Fruit fly (Drosophila melanogaster) whole organism, embryonic: ENCODE data around the gene CG14966.

Experiments
- BEAF-32 ChIP-seq: fragments of 200-800 bp; sonication (Bioruptor generic); optimal IDR thresholded peaks from 3 replicates; lab custom pipeline; 2017; ENCODE audit warnings: missing biosample characterization, missing genetic modification characterization, mild to moderate bottlenecking, moderate library complexity, missing genetic modification reagents
- CG12219 ChIP-seq: fragments of 200-800 bp; sonication (Bioruptor generic); optimal IDR thresholded peaks from 3 replicates; lab custom pipeline; 2018; ENCODE audit warnings: missing biosample characterization, mild to moderate bottlenecking, missing genetic modification characterization
- CG12769 ChIP-seq: fragments of 200-800 bp; sonication (Bioruptor generic); optimal IDR thresholded peaks from 2 replicates; lab custom pipeline; 2019; ENCODE audit warnings: missing biosample characterization, mild to moderate bottlenecking, missing genetic modification characterization, moderate library complexity
- CG13296 ChIP-seq: fragments of 200-800 bp; sonication (Bioruptor generic); optimal IDR thresholded peaks from 3 replicates; lab custom pipeline; 2018; ENCODE audit warnings: missing biosample characterization, mild to moderate bottlenecking, missing genetic modification characterization
- CG13624 ChIP-seq: fragments of 200-800 bp; sonication (Bioruptor generic); optimal IDR thresholded peaks from 2 replicates; lab custom pipeline; 2016; ENCODE audit warnings: missing biosample characterization, missing genetic modification characterization
- CG1602 ChIP-seq: fragments of 200-800 bp; sonication (Bioruptor generic); optimal IDR thresholded peaks from 3 replicates; lab custom pipeline; 2016; ENCODE audit warnings: missing biosample characterization, missing genetic modification characterization
- CG16813 ChIP-seq: fragments of 200-800 bp; sonication (Bioruptor generic); IDR thresholded peaks from 3 replicates; pipeline ENCODE4 v1.3.6; 2022; ENCODE audit warnings: missing biosample characterization, missing genetic modification characterization; ENCODE audit not compliant: partially characterized antibody
- CG17361 ChIP-seq: fragments of 200-800 bp; sonication (Bioruptor generic); IDR thresholded peaks from 3 replicates; pipeline ENCODE4 v1.3.6; 2022; ENCODE audit warnings: missing biosample characterization, missing genetic modification characterization
- CG18599 ChIP-seq: fragments of 200-800 bp; sonication (Bioruptor generic); optimal IDR thresholded peaks from 3 replicates; lab custom pipeline; 2017; ENCODE audit warnings: missing biosample characterization, missing genetic modification characterization, mild to moderate bottlenecking, moderate library complexity, missing genetic modification reagents
- CG2116 ChIP-seq: fragments of 200-800 bp; sonication (Bioruptor generic); optimal IDR thresholded peaks from 3 replicates; lab custom pipeline; 2018; ENCODE audit warnings: missing biosample characterization, mild to moderate bottlenecking, missing genetic modification characterization
- CG2202 ChIP-seq: fragments of 200-800 bp; sonication (Bioruptor generic); optimal IDR thresholded peaks from 2 replicates; lab custom pipeline; 2018; ENCODE audit warnings: missing biosample characterization, mild to moderate bottlenecking, missing genetic modification characterization
- CG33213 ChIP-seq: fragments of 200-800 bp; sonication (Bioruptor generic); optimal IDR thresholded peaks from 3 replicates; lab custom pipeline; 2016; ENCODE audit warnings: missing biosample characterization, missing genetic modification characterization
- CG34376 ChIP-seq: fragments of 200-800 bp; sonication (Bioruptor generic); optimal IDR thresholded peaks from 2 replicates; lab custom pipeline; 2018; ENCODE audit warnings: missing biosample characterization, mild to moderate bottlenecking, missing genetic modification characterization
- CG3726 ChIP-seq: fragments of 200-800 bp; sonication (Bioruptor generic); IDR thresholded peaks from 3 replicates; pipeline ENCODE4, ENCODE4 v1.3.6; 2022; ENCODE audit warnings: missing biosample characterization, missing genetic modification characterization
- CG3995 ChIP-seq: fragments of 200-800 bp; sonication (Bioruptor generic); optimal IDR thresholded peaks from 3 replicates; lab custom pipeline; 2016; ENCODE audit warnings: missing biosample characterization, missing genetic modification characterization
- CG4328 ChIP-seq: fragments of 200-800 bp; sonication (Bioruptor generic); optimal IDR thresholded peaks from 3 replicates; lab custom pipeline; 2017; ENCODE audit warnings: missing biosample characterization, missing genetic modification reagents, missing genetic modification characterization
- CG4404 ChIP-seq: fragments of 200-800 bp; sonication (Bioruptor generic); IDR thresholded peaks from 2 replicates; pipeline ENCODE4 v1.3.6; 2022; ENCODE audit warnings: missing biosample characterization, missing genetic modification characterization
- CG4820 ChIP-seq: fragments of 200-800 bp; sonication (Bioruptor generic); optimal IDR thresholded peaks from 3 replicates; lab custom pipeline; 2016; ENCODE audit warnings: missing biosample characterization, missing genetic modification characterization
- CG6689 ChIP-seq: fragments of 200-800 bp; sonication (Bioruptor generic); IDR thresholded peaks from 2 replicates; pipeline ENCODE4 v1.3.6; 2022; ENCODE audit warnings: missing biosample characterization, missing genetic modification characterization
- CG6854 ChIP-seq: fragments of 200-800 bp; sonication (Bioruptor generic); optimal IDR thresholded peaks from 3 replicates; lab custom pipeline; 2017; ENCODE audit warnings: missing biosample characterization, mild to moderate bottlenecking, missing genetic modification characterization
- CG7357 ChIP-seq: fragments of 200-800 bp; sonication (Bioruptor generic); IDR thresholded peaks from 3 replicates; pipeline ENCODE4 v1.3.6; 2022; ENCODE audit warnings: missing biosample characterization, missing genetic modification characterization
- CG9932 ChIP-seq: fragments of 200-800 bp; sonication (Bioruptor generic); IDR thresholded peaks from 2 replicates; pipeline ENCODE4 v1.3.6; 2022; ENCODE audit warnings: missing biosample characterization, missing genetic modification characterization
- CrebB ChIP-seq: fragments of 200-800 bp; sonication (Bioruptor generic); optimal IDR thresholded peaks from 3 replicates; lab custom pipeline; 2018; ENCODE audit warnings: missing biosample characterization, mild to moderate bottlenecking, missing genetic modification characterization
- Dip3 ChIP-seq: fragments of 200-800 bp; sonication (Bioruptor generic); optimal IDR thresholded peaks from 3 replicates; lab custom pipeline; 2016; ENCODE audit warnings: missing biosample characterization, missing genetic modification characterization
- Fer1 ChIP-seq: fragments of 200-800 bp; sonication (Bioruptor generic); optimal IDR thresholded peaks from 2 replicates; lab custom pipeline; 2017; ENCODE audit warnings: missing biosample characterization, mild to moderate bottlenecking, missing genetic modification characterization
- HLH4C ChIP-seq: fragments of 200-800 bp; sonication (Bioruptor generic); IDR thresholded peaks from 3 replicates; pipeline ENCODE4 v1.3.6; 2022; ENCODE audit warnings: missing biosample characterization, missing genetic modification characterization; ENCODE audit not compliant: partially characterized antibody
- Max ChIP-seq: fragments of 200-800 bp; sonication (Bioruptor generic); optimal IDR thresholded peaks from 2 replicates; lab custom pipeline; 2016; ENCODE audit warnings: missing biosample characterization, mild to moderate bottlenecking, missing genetic modification characterization
- NFAT ChIP-seq: fragments of 200-800 bp; sonication (Bioruptor generic); IDR thresholded peaks from 2 replicates; pipeline ENCODE4 v1.3.6; 2022; ENCODE audit warnings: missing biosample characterization, missing genetic modification characterization
- Oli ChIP-seq: fragments of 200-800 bp; sonication (Bioruptor generic); optimal IDR thresholded peaks from 2 replicates; lab custom pipeline; 2018; ENCODE audit warnings: missing biosample characterization, mild to moderate bottlenecking, missing genetic modification characterization, moderate library complexity
- Ptx1 ChIP-seq: fragments of 200-800 bp; sonication (Bioruptor generic); IDR thresholded peaks from 2 replicates; pipeline ENCODE4 v1.3.6; 2022; ENCODE audit warnings: missing biosample characterization, missing genetic modification characterization
- Sox100B ChIP-seq: fragments of 200-800 bp; sonication (Bioruptor generic); optimal IDR thresholded peaks from 3 replicates; lab custom pipeline; 2018; ENCODE audit warnings: missing biosample characterization, mild to moderate bottlenecking, missing genetic modification characterization
- Spps ChIP-seq: fragments of 200-800 bp; sonication (Bioruptor generic); optimal IDR thresholded peaks from 2 replicates; lab custom pipeline; 2018; ENCODE audit warnings: missing biosample characterization, mild to moderate bottlenecking, missing genetic modification characterization
- Tbp ChIP-seq: fragments of >200 bp; optimal IDR thresholded peaks from 2 replicates; lab custom pipeline; 2018; ENCODE audit warnings: missing biosample characterization, missing genetic modification characterization
- Vsx1 ChIP-seq: fragments of 200-800 bp; sonication (Bioruptor generic); optimal IDR thresholded peaks from 2 replicates; lab custom pipeline; 2017; ENCODE audit warnings: missing biosample characterization, mild to moderate bottlenecking, missing genetic modification characterization, missing genetic modification reagents
- cg ChIP-seq: fragments of 200-800 bp; sonication (Bioruptor generic); optimal IDR thresholded peaks from 3 replicates; lab custom pipeline; 2019; ENCODE audit warnings: missing biosample characterization, mild to moderate bottlenecking, missing genetic modification characterization, moderate library complexity
- crc ChIP-seq: fragments of 200-800 bp; sonication (Bioruptor generic); optimal IDR thresholded peaks from 2 replicates; lab custom pipeline; 2016; ENCODE audit warnings: missing biosample characterization, missing genetic modification characterization
- dan ChIP-seq: fragments of 200-800 bp; sonication (Bioruptor generic); IDR thresholded peaks from 2 replicates; pipeline ENCODE4 v1.3.6; 2022; ENCODE audit warnings: missing biosample characterization, missing genetic modification characterization
- esg ChIP-seq: fragments of 200-800 bp; sonication (Bioruptor generic); conservative IDR thresholded peaks from 2 replicates; pipeline ENCODE4 v1.3.6; 2022; ENCODE audit warnings: missing biosample characterization, missing genetic modification characterization
- fu2 ChIP-seq: fragments of 200-800 bp; sonication (Bioruptor generic); optimal IDR thresholded peaks from 2 replicates; lab custom pipeline; 2016; ENCODE audit warnings: missing biosample characterization, missing genetic modification characterization
- insv ChIP-seq, 2 experiments: fragments of 200-800 bp; sonication (Bioruptor generic); optimal IDR thresholded peaks; 3 replicates each; lab custom pipeline; 2016 to 2018; ENCODE audit warnings: missing biosample characterization in 2 of 2, missing genetic modification characterization in 2 of 2
- kay ChIP-seq: fragments of 200-800 bp; sonication (Bioruptor generic); optimal IDR thresholded peaks from 2 replicates; lab custom pipeline; 2016; ENCODE audit warnings: missing biosample characterization, missing genetic modification characterization
- lbe ChIP-seq: fragments of 200-800 bp; sonication (Bioruptor generic); optimal IDR thresholded peaks from 2 replicates; lab custom pipeline; 2016; ENCODE audit warnings: missing biosample characterization, mild to moderate bottlenecking, missing genetic modification characterization
- nmo ChIP-seq: fragments of 200-800 bp; sonication (Bioruptor generic); optimal IDR thresholded peaks from 2 replicates; lab custom pipeline; 2018; ENCODE audit warnings: missing biosample characterization, mild to moderate bottlenecking, missing genetic modification characterization, moderate library complexity
- pita ChIP-seq: fragments of 200-800 bp; sonication (Bioruptor generic); optimal IDR thresholded peaks from 2 replicates; lab custom pipeline; 2017; ENCODE audit warnings: missing biosample characterization, mild to moderate bottlenecking, missing genetic modification characterization
- pzg ChIP-seq: fragments of 200-800 bp; sonication (Bioruptor generic); optimal IDR thresholded peaks from 3 replicates; lab custom pipeline; 2018; ENCODE audit warnings: missing biosample characterization, mild to moderate bottlenecking, missing genetic modification characterization, moderate library complexity
- schlank ChIP-seq: fragments of 200-800 bp; sonication (Bioruptor generic); optimal IDR thresholded peaks from 2 replicates; lab custom pipeline; 2018; ENCODE audit warnings: missing biosample characterization, mild to moderate bottlenecking, missing genetic modification characterization
- trh ChIP-seq: fragments of 200-800 bp; sonication (Bioruptor generic); optimal IDR thresholded peaks from 2 replicates; lab custom pipeline; 2016; ENCODE audit warnings: missing biosample characterization, missing genetic modification characterization
- tx ChIP-seq: fragments of 200-800 bp; sonication (Bioruptor generic); optimal IDR thresholded peaks from 2 replicates; lab custom pipeline; 2016; ENCODE audit warnings: missing biosample characterization, missing genetic modification characterization
- vfl ChIP-seq: fragments of 200-800 bp; sonication (Bioruptor generic); optimal IDR thresholded peaks from 2 replicates; lab custom pipeline; 2016; ENCODE audit warnings: missing biosample characterization, missing genetic modification characterization

Gene CG14966

DNA sequence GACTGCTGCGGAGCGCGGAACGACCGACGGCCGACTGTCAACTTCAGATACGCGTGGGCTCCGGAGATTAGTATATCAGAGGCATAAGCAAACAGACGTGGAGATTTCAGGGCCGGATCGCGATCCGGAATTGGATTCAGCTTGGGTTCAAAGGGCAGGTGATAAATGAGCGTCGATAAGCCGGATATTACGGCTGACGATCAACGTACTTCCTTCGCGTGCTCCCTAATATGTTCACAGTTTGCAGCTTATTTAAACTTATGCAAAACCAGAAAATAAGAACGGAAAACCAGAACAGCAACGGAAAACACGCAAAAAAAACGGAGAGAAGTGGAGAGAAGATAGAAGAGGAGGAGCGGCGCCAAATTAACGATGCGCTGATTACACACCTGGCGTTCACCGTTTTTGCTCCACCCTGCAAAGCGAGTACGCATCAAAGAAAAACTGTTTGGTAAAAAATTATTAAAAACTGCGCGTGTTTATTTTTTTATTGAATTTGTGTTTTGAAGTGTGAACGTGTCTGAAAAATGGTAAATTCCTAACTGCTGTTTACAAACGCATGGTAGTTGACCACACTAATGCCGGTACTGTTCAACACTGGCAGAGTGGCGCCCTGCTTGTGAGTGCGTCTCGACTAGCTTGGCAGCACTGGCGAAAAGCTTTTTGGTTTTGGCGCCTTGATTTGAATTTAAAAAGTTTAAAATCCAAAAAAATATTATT lies 41.8 kb upstream of the CG14966 start, which contains the start of gene CG17746 (continued):
- TF ChIP-seq CG4328 (GFP tag; lab: Kevin White, UChicago) (no peak), CG4820 (GFP tag; lab: Kevin White, UChicago) (peak; percentile 15), trh (GFP tag; lab: Kevin White, UChicago) (no peak), CG12219 (GFP tag; lab: Kevin White, UChicago) (no peak), Oli (tag; lab: Kevin White, UChicago) (no peak), schlank (tag; lab: Kevin White, UChicago) (no peak), CG13624 (peak; percentile 77), CG12769 (tag; lab: Kevin White, UChicago) (no peak), dan (GFP tag; lab: Robert Waterston, UW) (no peak), Dip3 (GFP tag; lab: Kevin White, UChicago) (peak; percentile 50), crc (GFP tag; lab: Kevin White, UChicago) (no peak), CG16813 (GFP tag; lab: Robert Waterston, UW) (peak; percentile 60; the same call in 2 of the 3 replicates), Spps (tag; lab: Kevin White, UChicago) (no peak), BEAF-32 (GFP tag; lab: Kevin White, UChicago) (peak; percentile 48), CG6854 (GFP tag; lab: Kevin White, UChicago) (no peak), CG3995 (peak; percentile 1), Tbp (no peak), fu2 (GFP tag; lab: Kevin White, UChicago) (peak; percentile 32), CG17361 (GFP tag; lab: Robert Waterston, UW) (no peak; the same call in 2 of the 3 replicates), CG13296 (GFP tag; lab: Kevin White, UChicago) (no peak), kay (GFP tag; lab: Kevin White, UChicago) (peak; percentile 43), CG6689 (no peak), CG3726 (GFP tag; lab: Robert Waterston, UW) (no peak), insv (GFP tag; optimal IDR thresholded peaks at IDR 0.05; lab: Kevin White, UChicago) (no peak), cg (GFP tag; lab: Kevin White, UChicago) (no peak), Fer1 (GFP tag; lab: Kevin White, UChicago) (peak; percentile 46), CG2202 (no peak), pita (GFP tag; lab: Kevin White, UChicago) (peak; percentile 66), CG18599 (GFP tag; lab: Kevin White, UChicago) (no peak), CG34376 (GFP tag; lab: Kevin White, UChicago) (peak; percentile 53), Vsx1 (GFP tag; lab: Kevin White, UChicago) (no peak), lbe (GFP tag; lab: Kevin White, UChicago) (no peak), Sox100B (GFP tag; lab: Kevin White, UChicago) (no peak), NFAT (peak; percentile 55; the same call in 1 of the 2 replicates), CG2116 (GFP tag; lab: Kevin White, UChicago) (peak; percentile 39), CG4404 (GFP tag; lab: Robert Waterston, UW) (no peak), esg (GFP tag; lab: Robert Waterston, UW) (no peak), vfl (peak; percentile 59), Ptx1 (GFP tag; lab: Robert Waterston, UW) (no peak), CG33213 (GFP tag; lab: Kevin White, UChicago) (peak; percentile 90), CG9932 (GFP tag; lab: Robert Waterston, UW) (peak; percentile 74), CrebB (tag; lab: Kevin White, UChicago) (peak; percentile 15), pzg (peak; percentile 99), Max (GFP tag; lab: Kevin White, UChicago) (peak; percentile 41), tx (GFP tag; lab: Kevin White, UChicago) (peak; percentile 48), nmo (peak; percentile 43), HLH4C (GFP tag; lab: Robert Waterston, UW) (no peak), CG7357 (no peak), CG1602 (GFP tag; lab: Kevin White, UChicago) (peak; percentile 11)
